Worm (Caenorhabditis elegans) whole organism, L1 larva: ENCODE data around the gene sphk-1.

Experiments used
- C04F5.9 ChIP-seq: sonication (generic microtip); optimal IDR thresholded peaks from 2 replicates; lab custom pipeline; 2016; ENCODE audit warnings: missing genetic modification characterization, missing compliant biosample characterization
- C16A3.4 ChIP-seq: fragments of 150-350 bp; optimal IDR thresholded peaks from 2 replicates; lab custom pipeline; 2014; ENCODE audit warnings: missing biosample characterization, missing genetic modification characterization
- C34B4.2 ChIP-seq: sonication (generic microtip); optimal IDR thresholded peaks from 2 replicates; lab custom pipeline; 2017; ENCODE audit warnings: mild to moderate bottlenecking, missing genetic modification characterization, missing compliant biosample characterization
- F16B12.6 ChIP-seq: fragments of 150-350 bp; optimal IDR thresholded peaks from 2 replicates; lab custom pipeline; 2014; ENCODE audit warnings: missing biosample characterization, missing genetic modification characterization
- Y116A8C.19 ChIP-seq: sonication (generic microtip); optimal IDR thresholded peaks from 2 replicates; lab custom pipeline; 2016; ENCODE audit warnings: missing compliant biosample characterization, missing genetic modification characterization, borderline replicate concordance
- alr-1 ChIP-seq: fragments of 200-800 bp; sonication (Bioruptor generic); optimal IDR thresholded peaks from 2 replicates; lab custom pipeline; 2018; ENCODE audit warnings: borderline replicate concordance, mild to moderate bottlenecking, missing genetic modification characterization, missing compliant biosample characterization
- aly-2 ChIP-seq: fragments of 150-350 bp; optimal IDR thresholded peaks from 2 replicates; lab custom pipeline; 2014; ENCODE audit warnings: missing biosample characterization, missing genetic modification characterization
- ceh-63 ChIP-seq: fragments of 200-800 bp; sonication (Bioruptor generic); optimal IDR thresholded peaks from 2 replicates; lab custom pipeline; 2018; ENCODE audit warnings: mild to moderate bottlenecking, missing genetic modification characterization, missing compliant biosample characterization
- ceh-8 ChIP-seq: fragments of 200-800 bp; sonication (Bioruptor generic); optimal IDR thresholded peaks from 2 replicates; lab custom pipeline; 2018; ENCODE audit warnings: mild to moderate bottlenecking, missing genetic modification characterization, moderate library complexity, missing compliant biosample characterization
- ceh-82 ChIP-seq, 3 experiments: fragments of 150-350 bp in 1 of 3; sonication (generic microtip) in 2 of 3; optimal IDR thresholded peaks; 2 replicates each; lab custom pipeline; 2014 to 2017; ENCODE audit warnings: missing biosample characterization in 3 of 3, missing genetic modification characterization in 3 of 3
- ceh-88 ChIP-seq: fragments of 200-800 bp; sonication (Bioruptor generic); IDR thresholded peaks from 2 replicates; pipeline ENCODE4 v1.3.6; 2022; ENCODE audit warnings: missing genetic modification characterization, missing compliant biosample characterization
- ces-1 ChIP-seq: fragments of 150-350 bp; optimal IDR thresholded peaks from 2 replicates; lab custom pipeline; 2014; ENCODE audit warnings: missing biosample characterization, missing genetic modification reagents, missing genetic modification characterization
- efl-1 ChIP-seq, 4 experiments: fragments of 150-350 bp; optimal IDR thresholded peaks in 3 of 4; peaks in 1 of 4; 1 replicate in 1 of 4; 2 replicates in 3 of 4; lab custom pipeline; 2014; ENCODE audit warnings: missing biosample characterization in 2 of 4, missing genetic modification characterization in 2 of 4, missing genetic modification reagents in 2 of 4
- efl-3 ChIP-seq: fragments of 200-800 bp; sonication (Bioruptor generic); optimal IDR thresholded peaks from 2 replicates; lab custom pipeline; 2018; ENCODE audit warnings: mild to moderate bottlenecking, missing genetic modification characterization, missing compliant biosample characterization
- egl-13 ChIP-seq: sonication (generic microtip); optimal IDR thresholded peaks from 2 replicates; lab custom pipeline; 2016; ENCODE audit warnings: missing genotype, missing genetic modification reagents, missing genetic modification characterization, missing compliant biosample characterization
- fkh-10 ChIP-seq: sonication (generic microtip); optimal IDR thresholded peaks from 2 replicates; lab custom pipeline; 2017; ENCODE audit warnings: missing biosample characterization, missing genetic modification reagents, missing genetic modification characterization
- fkh-4 ChIP-seq: sonication (generic microtip); optimal IDR thresholded peaks from 2 replicates; lab custom pipeline; 2016; ENCODE audit warnings: missing compliant biosample characterization, missing genetic modification characterization, borderline replicate concordance
- fos-1 ChIP-seq: fragments of 150-350 bp; optimal IDR thresholded peaks from 2 replicates; lab custom pipeline; 2014; ENCODE audit warnings: missing biosample characterization, missing genetic modification characterization
- hlh-17 ChIP-seq: fragments of 200-800 bp; sonication (Bioruptor generic); optimal IDR thresholded peaks from 2 replicates; lab custom pipeline; 2018; ENCODE audit warnings: missing genetic modification characterization, mild to moderate bottlenecking, missing compliant biosample characterization, moderate library complexity, borderline replicate concordance
- hpl-2 ChIP-seq: fragments of 150-350 bp; optimal IDR thresholded peaks from 2 replicates; lab custom pipeline; 2014; ENCODE audit warnings: missing biosample characterization, missing genetic modification reagents, missing genetic modification characterization
- irx-1 ChIP-seq: sonication (generic microtip); optimal IDR thresholded peaks from 2 replicates; lab custom pipeline; 2016; ENCODE audit warnings: missing genetic modification characterization, missing compliant biosample characterization
- lin-13 ChIP-seq: fragments of 150-350 bp; optimal IDR thresholded peaks from 2 replicates; lab custom pipeline; 2014; ENCODE audit warnings: missing biosample characterization, missing genetic modification reagents, missing genetic modification characterization
- lin-14 ChIP-seq: fragments of 200-800 bp; sonication (Bioruptor generic); optimal IDR thresholded peaks from 2 replicates; lab custom pipeline; 2018; ENCODE audit warnings: mild to moderate bottlenecking, missing genetic modification characterization, moderate library complexity, missing compliant biosample characterization
- lin-35 ChIP-seq, 2 experiments: fragments of 150-350 bp; optimal IDR thresholded peaks; 2 replicates each; lab custom pipeline; 2014; ENCODE audit warnings: missing biosample characterization in 2 of 2, missing genetic modification characterization in 2 of 2, missing genetic modification reagents in 2 of 2
- mab-9 ChIP-seq: fragments of 200-800 bp; sonication (Bioruptor generic); IDR thresholded peaks from 2 replicates; pipeline ENCODE4 v1.3.6; 2022; ENCODE audit warnings: missing genetic modification reagents, missing genetic modification characterization, missing compliant biosample characterization
- mdl-1 ChIP-seq, 2 experiments: fragments of 150-350 bp; optimal IDR thresholded peaks; 2 replicates each; lab custom pipeline; 2014 to 2017; ENCODE audit warnings: missing biosample characterization in 2 of 2, missing genetic modification characterization in 2 of 2, inconsistent platforms in 1 of 2
- mef-2 ChIP-seq: fragments of 150-350 bp; optimal IDR thresholded peaks from 2 replicates; lab custom pipeline; 2014; ENCODE audit warnings: missing biosample characterization, missing genetic modification characterization
- nhr-11 ChIP-seq: fragments of 150-350 bp; optimal IDR thresholded peaks from 2 replicates; lab custom pipeline; 2014; ENCODE audit warnings: missing biosample characterization, missing genetic modification characterization
- nhr-19 ChIP-seq: fragments of 200-800 bp; sonication (Bioruptor generic); conservative IDR thresholded peaks from 2 replicates; pipeline ENCODE4 v1.3.6; 2022; ENCODE audit warnings: missing genetic modification characterization, missing compliant biosample characterization
- nhr-20 ChIP-seq: sonication (generic microtip); optimal IDR thresholded peaks from 2 replicates; lab custom pipeline; 2016; ENCODE audit warnings: mild to moderate bottlenecking, missing genetic modification characterization, missing compliant biosample characterization
- nhr-28 ChIP-seq: fragments of 150-350 bp; optimal IDR thresholded peaks from 2 replicates; lab custom pipeline; 2014; ENCODE audit warnings: missing biosample characterization, missing genetic modification characterization
- nhr-47 ChIP-seq: sonication (generic microtip); optimal IDR thresholded peaks from 2 replicates; lab custom pipeline; 2016; ENCODE audit warnings: mild to moderate bottlenecking, missing genetic modification characterization, moderate library complexity, missing compliant biosample characterization
- nhr-71 ChIP-seq: sonication (generic microtip); optimal IDR thresholded peaks from 2 replicates; lab custom pipeline; 2016; ENCODE audit warnings: mild to moderate bottlenecking, missing genetic modification characterization, moderate library complexity, missing compliant biosample characterization
- nhr-77 ChIP-seq: fragments of 150-350 bp; optimal IDR thresholded peaks from 2 replicates; lab custom pipeline; 2014; ENCODE audit warnings: missing biosample characterization, missing genetic modification characterization
- nhr-84 ChIP-seq: sonication (generic microtip); optimal IDR thresholded peaks from 2 replicates; lab custom pipeline; 2017; ENCODE audit warnings: missing biosample characterization, missing genetic modification characterization
- nhr-85 ChIP-seq: sonication (generic microtip); peaks from one replicate; lab custom pipeline; 2016; ENCODE audit warnings: missing genetic modification characterization, inconsistent platforms, missing compliant biosample characterization
- nhr-90 ChIP-seq: sonication (generic microtip); optimal IDR thresholded peaks from 2 replicates; lab custom pipeline; 2016; ENCODE audit warnings: mild to moderate bottlenecking, missing genetic modification characterization, missing compliant biosample characterization; ENCODE audit not compliant: poor library complexity
- rnt-1 ChIP-seq: sonication (generic microtip); optimal IDR thresholded peaks from 2 replicates; lab custom pipeline; 2016; ENCODE audit warnings: mild to moderate bottlenecking, missing genetic modification characterization, moderate library complexity, missing compliant biosample characterization
- skn-1 ChIP-seq: fragments of 150-350 bp; optimal IDR thresholded peaks from 2 replicates; lab custom pipeline; 2014; ENCODE audit warnings: missing biosample characterization, missing genetic modification characterization
- snpc-4 ChIP-seq: fragments of 150-350 bp; optimal IDR thresholded peaks from 2 replicates; lab custom pipeline; 2014; ENCODE audit warnings: missing biosample characterization, missing genetic modification characterization
- snu-23 ChIP-seq: sonication (generic microtip); optimal IDR thresholded peaks from 2 replicates; lab custom pipeline; 2016; ENCODE audit warnings: missing genetic modification characterization, missing compliant biosample characterization
- sox-4 ChIP-seq: sonication (generic microtip); optimal IDR thresholded peaks from 2 replicates; lab custom pipeline; 2016; ENCODE audit warnings: missing genetic modification characterization, missing compliant biosample characterization
- tbx-2 ChIP-seq: sonication (generic microtip); optimal IDR thresholded peaks from 2 replicates; lab custom pipeline; 2016; ENCODE audit warnings: missing genetic modification characterization, missing compliant biosample characterization
- unc-130 ChIP-seq: fragments of 150-350 bp; optimal IDR thresholded peaks from 2 replicates; lab custom pipeline; 2017; ENCODE audit warnings: missing biosample characterization, missing genetic modification characterization, inconsistent platforms
- unc-62 ChIP-seq: fragments of 150-350 bp; optimal IDR thresholded peaks from 2 replicates; lab custom pipeline; 2014; ENCODE audit warnings: missing biosample characterization, missing genetic modification reagents, missing genetic modification characterization
- unc-86 ChIP-seq: sonication (generic microtip); optimal IDR thresholded peaks from 2 replicates; lab custom pipeline; 2016; ENCODE audit warnings: missing genetic modification characterization, missing compliant biosample characterization
- unc-98 ChIP-seq: fragments of 200-800 bp; sonication (Bioruptor generic); IDR thresholded peaks from 2 replicates; pipeline ENCODE4 v1.3.6; 2022; ENCODE audit warnings: missing genetic modification characterization, missing compliant biosample characterization
- zip-4 ChIP-seq: fragments of 200-800 bp; sonication (Bioruptor generic); optimal IDR thresholded peaks from 2 replicates; lab custom pipeline; 2018; ENCODE audit warnings: mild to moderate bottlenecking, missing genetic modification characterization, moderate library complexity, missing compliant biosample characterization
- ztf-4 ChIP-seq: fragments of 150-350 bp; optimal IDR thresholded peaks from 2 replicates; lab custom pipeline; 2014; ENCODE audit warnings: missing biosample characterization, missing genetic modification characterization

The sphk-1 gene

DNA sequence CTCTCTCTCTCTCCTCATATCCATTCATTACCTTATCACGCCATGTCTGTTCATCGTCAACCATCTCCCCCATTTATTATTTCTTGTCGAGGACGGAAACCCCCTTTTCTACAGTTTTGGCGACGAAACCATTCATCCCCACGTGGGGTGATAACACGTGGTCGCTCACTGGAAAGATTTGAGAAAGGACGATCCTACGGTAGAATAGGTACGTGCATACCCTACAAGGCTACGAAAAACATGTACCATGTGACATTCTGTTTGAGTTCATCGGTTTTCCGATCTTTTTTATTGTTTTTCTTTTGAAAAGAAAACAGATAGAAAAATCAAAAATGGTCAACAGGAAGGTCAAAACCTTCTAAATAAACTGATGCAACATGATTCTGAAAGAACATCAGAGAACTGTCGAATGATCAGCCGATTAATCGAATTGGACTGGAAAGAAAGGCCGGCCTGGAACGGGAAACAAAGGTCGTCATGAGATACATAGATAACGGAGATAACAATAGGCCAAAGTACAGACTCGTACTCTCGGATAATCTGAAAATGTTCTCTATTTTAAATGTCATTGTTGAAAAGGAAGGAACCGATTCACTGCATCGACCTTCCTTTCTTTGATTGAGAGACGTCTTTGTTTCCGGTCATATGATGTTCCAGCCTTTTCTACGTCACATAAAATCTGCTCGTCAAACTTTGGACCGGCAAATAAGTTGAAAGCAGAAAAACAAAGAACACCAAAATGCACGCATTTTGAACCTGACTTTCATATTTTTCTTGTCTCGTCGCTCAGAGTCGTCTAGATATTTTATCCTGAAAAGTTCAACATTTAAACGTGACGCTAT is 40.8 kb upstream of the sphk-1 start (continued):
- TF ChIP-seq ceh-88 (GFP tag; lab: Robert Waterston, UW) (no peak), nhr-90 (peak; percentile 94), hpl-2 (no peak), fkh-10 (GFP tag; lab: Kevin White, UChicago) (no peak), alr-1 (tag; lab: Kevin White, UChicago) (no peak), nhr-85 (peak; percentile 100), Y116A8C.19 (tag; lab: Kevin White, UChicago) (no peak), nhr-28 (tag; lab: Kevin White, UChicago) (no peak), snpc-4 (tag; lab: Kevin White, UChicago) (no peak), ceh-8 (no peak), F16B12.6 (no peak), efl-3 (GFP tag; lab: Kevin White, UChicago) (no peak), tbx-2 (tag; lab: Kevin White, UChicago) (peak; percentile 79), mef-2 (no peak), ces-1 (no peak), nhr-11 (tag; lab: Kevin White, UChicago) (peak; percentile 70), hlh-17 (GFP tag; lab: Kevin White, UChicago) (no peak), nhr-20 (tag; lab: Kevin White, UChicago) (peak; percentile 97), nhr-19 (GFP tag; lab: Robert Waterston, UW) (peak; percentile 87), efl-1 (optimal IDR thresholded peaks at IDR 0.05; lab: Kevin White, UChicago) (peak in 1 of 2 experiments; percentile 10), efl-1 (GFP tag; optimal IDR thresholded peaks at IDR 0.05 in 1 of 2; lab: Kevin White, UChicago) (peak in 1 of 2 experiments; percentile 89), egl-13 (tag; lab: Kevin White, UChicago) (no peak), irx-1 (tag; lab: Kevin White, UChicago) (no peak), fos-1 (no peak), lin-14 (GFP tag; lab: Kevin White, UChicago) (peak; percentile 91), aly-2 (tag; lab: Kevin White, UChicago) (no peak), nhr-84 (tag; lab: Kevin White, UChicago) (no peak), sox-4 (no peak), ztf-4 (tag; lab: Kevin White, UChicago) (peak; percentile 55), ceh-63 (GFP tag; lab: Kevin White, UChicago) (no peak), zip-4 (no peak), fkh-4 (no peak), unc-98 (no peak), unc-62 (GFP tag; lab: Kevin White, UChicago) (no peak)

ce11 chrII:8741277-8741676 is 39.8 kb upstream of the sphk-1 start:
- TF ChIP-seq nhr-20 (tag; lab: Kevin White, UChicago), result peak; percentile 81
- TF ChIP-seq rnt-1, result peak; percentile 75
- no peak for TF ChIP-seq unc-130
- no peak for TF ChIP-seq C16A3.4 (tag; lab: Kevin White, UChicago)
- TF ChIP-seq skn-1 (tag; lab: Kevin White, UChicago), result no peak
- TF ChIP-seq nhr-77 (tag; lab: Kevin White, UChicago), result no peak
- TF ChIP-seq snu-23 (GFP tag; lab: Kevin White, UChicago), result peak; percentile 73
- TF ChIP-seq lin-14 (GFP tag; lab: Kevin White, UChicago), result peak; percentile 74
- TF ChIP-seq alr-1 (tag; lab: Kevin White, UChicago), result no peak
- TF ChIP-seq nhr-85, result peak; percentile 78
- TF ChIP-seq efl-3 (GFP tag; lab: Kevin White, UChicago), result no peak
- TF ChIP-seq egl-13 (tag; lab: Kevin White, UChicago), result no peak
- no peak for TF ChIP-seq zip-4
- no peak for TF ChIP-seq unc-86 (tag; lab: Kevin White, UChicago)
- TF ChIP-seq C04F5.9 (tag; lab: Kevin White, UChicago), result no peak
- TF ChIP-seq nhr-84 (tag; lab: Kevin White, UChicago), result no peak
- peak in 1 of 2 experiments; percentile 86 for TF ChIP-seq mdl-1 (tag; optimal IDR thresholded peaks at IDR 0.05; lab: Kevin White, UChicago)
- TF ChIP-seq C34B4.2 (tag; lab: Kevin White, UChicago), result no peak
- peak; percentile 14 for TF ChIP-seq tbx-2 (tag; lab: Kevin White, UChicago)
- TF ChIP-seq mab-9 (GFP tag; lab: Robert Waterston, UW), result no peak
- peak; percentile 2 for TF ChIP-seq nhr-47 (tag; lab: Kevin White, UChicago)
- no peak for TF ChIP-seq nhr-28 (tag; lab: Kevin White, UChicago)
- peak; percentile 4 to 55 for TF ChIP-seq lin-35 (GFP tag; optimal IDR thresholded peaks at IDR 0.05; lab: Kevin White, UChicago)
- TF ChIP-seq lin-13 (GFP tag; lab: Kevin White, UChicago), result no peak
- TF ChIP-seq nhr-71 (tag; lab: Kevin White, UChicago), result peak; percentile 79
- no peak for TF ChIP-seq ceh-82 (tag; optimal IDR thresholded peaks at IDR 0.05; lab: Kevin White, UChicago)
- TF ChIP-seq fkh-4, result no peak
- no peak for TF ChIP-seq nhr-11 (tag; lab: Kevin White, UChicago)
